Fruit fly (Drosophila melanogaster): ENCODE measurements around the gene RpS10a.

The RpS10a gene

dm6 chr3R:27636010-27636584 is 16.5 kb upstream of the RpS10a start, which contains the start of the genes CG5611 and Mtl (continued):
- peak; percentile 99 for TF ChIP-seq Mad (GFP tag; optimal IDR thresholded peaks at IDR 0.05)
- TF ChIP-seq Oli (tag; optimal IDR thresholded peaks at IDR 0.05), result peak; percentile 100
- TF ChIP-seq CG8478 (optimal IDR thresholded peaks at IDR 0.05), result no peak
- peak; percentile 98 for TF ChIP-seq ems (GFP tag; optimal IDR thresholded peaks at IDR 0.05)
- TF ChIP-seq corto (GFP tag; optimal IDR thresholded peaks at IDR 0.05), result peak; percentile 97
- TF ChIP-seq Rx (GFP tag; IDR thresholded peaks at IDR 0.05), result peak; percentile 100
- TF ChIP-seq Ada2b (GFP tag; IDR thresholded peaks at IDR 0.05), result peak; percentile 100
- TF ChIP-seq CG17361 (GFP tag; IDR thresholded peaks at IDR 0.05), result peak; percentile 100
- TF ChIP-seq tna (GFP tag; IDR thresholded peaks at IDR 0.05; ENCODE audit: partially characterized antibody), result no peak
- TF ChIP-seq CG9215 (GFP tag; IDR thresholded peaks at IDR 0.05), result peak; percentile 99
- TF ChIP-seq bowl (GFP tag; IDR thresholded peaks at IDR 0.05), result peak; percentile 100
- TF ChIP-seq caup (GFP tag; optimal IDR thresholded peaks at IDR 0.05; ENCODE audit: severe bottlenecking), result peak; percentile 99
- TF ChIP-seq ac (GFP tag; optimal IDR thresholded peaks at IDR 0.05), result peak; percentile 98
- TF ChIP-seq CG15479 (GFP tag; optimal IDR thresholded peaks at IDR 0.05), result peak; percentile 84
- peak; percentile 100 for TF ChIP-seq CG9727 (GFP tag; optimal IDR thresholded peaks at IDR 0.05)
- TF ChIP-seq kni (GFP tag; optimal IDR thresholded peaks at IDR 0.05), result peak; percentile 96
- peak; percentile 97 for TF ChIP-seq CG16863 (GFP tag; optimal IDR thresholded peaks at IDR 0.05)
- TF ChIP-seq CkIIα-i1 (GFP tag; IDR thresholded peaks at IDR 0.05), result peak; percentile 99
- TF ChIP-seq CG1233 (GFP tag; optimal IDR thresholded peaks at IDR 0.05), result peak; percentile 99
- peak; percentile 99 for TF ChIP-seq Gug (GFP tag; IDR thresholded peaks at IDR 0.05)
- TF ChIP-seq CG6854 (GFP tag; optimal IDR thresholded peaks at IDR 0.05), result peak; percentile 99
- peak; percentile 98 for TF ChIP-seq gcm2 (GFP tag; optimal IDR thresholded peaks at IDR 0.05)
- TF ChIP-seq Side (GFP tag; optimal IDR thresholded peaks at IDR 0.05), result peak; percentile 94
- peak; percentile 99 for TF ChIP-seq Asciz (GFP tag; optimal IDR thresholded peaks at IDR 0.05)
- TF ChIP-seq repo (GFP tag; optimal IDR thresholded peaks at IDR 0.05), result peak; percentile 96
- peak; percentile 97 for TF ChIP-seq fu2 (GFP tag; optimal IDR thresholded peaks at IDR 0.05)
- peak; percentile 97 for TF ChIP-seq CG9609 (GFP tag; optimal IDR thresholded peaks at IDR 0.05)
- peak; percentile 99 for TF ChIP-seq Spps (tag; optimal IDR thresholded peaks at IDR 0.05)
- peak; percentile 97 for TF ChIP-seq jumu (GFP tag; optimal IDR thresholded peaks at IDR 0.05)
- peak; percentile 100 for TF ChIP-seq CG16815 (GFP tag; optimal IDR thresholded peaks at IDR 0.05)
- TF ChIP-seq CG11695 (GFP tag; IDR thresholded peaks at IDR 0.05), result peak; percentile 100
- TF ChIP-seq disco-r (GFP tag; optimal IDR thresholded peaks at IDR 0.05), result peak; percentile 88
- peak; percentile 100 for TF ChIP-seq CG11085 (GFP tag; IDR thresholded peaks at IDR 0.05)
- peak; percentile 99 for TF ChIP-seq CG12155 (GFP tag; optimal IDR thresholded peaks at IDR 0.05)
- peak; percentile 94 for TF ChIP-seq CG7745 (tag; optimal IDR thresholded peaks at IDR 0.05)
- TF ChIP-seq CG7271 (tag; optimal IDR thresholded peaks at IDR 0.05), result peak; percentile 100
- TF ChIP-seq ttk (GFP tag; IDR thresholded peaks at IDR 0.05), result peak; percentile 100
- TF ChIP-seq Trl (optimal IDR thresholded peaks at IDR 0.05), result peak; percentile 81 to 91
- TF ChIP-seq Trl (GFP tag; optimal IDR thresholded peaks at IDR 0.05), result peak; percentile 97
- TF ChIP-seq CG4404 (GFP tag; IDR thresholded peaks at IDR 0.05), result peak; percentile 100
- peak; percentile 96 for TF ChIP-seq CG8281 (tag; optimal IDR thresholded peaks at IDR 0.05)
- TF ChIP-seq CG2129 (GFP tag; IDR thresholded peaks at IDR 0.05; ENCODE audit: partially characterized antibody), result no peak
- TF ChIP-seq CG4854 (GFP tag; optimal IDR thresholded peaks at IDR 0.05), result peak; percentile 99
- peak; percentile 98 for TF ChIP-seq CG13624 (GFP tag; optimal IDR thresholded peaks at IDR 0.05)
- peak; percentile 99 for TF ChIP-seq ATbp (GFP tag; optimal IDR thresholded peaks at IDR 0.05)
- peak; percentile 92 for TF ChIP-seq Nf-YB (GFP tag; optimal IDR thresholded peaks at IDR 0.05)
- peak; percentile 99 for TF ChIP-seq Gsc (GFP tag; IDR thresholded peaks at IDR 0.05)
- TF ChIP-seq Mrtf (GFP tag; IDR thresholded peaks at IDR 0.05), result peak; percentile 100
- TF ChIP-seq NfI (GFP tag; optimal IDR thresholded peaks at IDR 0.05), result peak; percentile 100
- TF ChIP-seq CG31365 (tag; optimal IDR thresholded peaks at IDR 0.05), result peak; percentile 94
- TF ChIP-seq Eip74EF (GFP tag; optimal IDR thresholded peaks at IDR 0.05), result peak in 1 of 2 experiments; percentile 99
